Fruit fly (Drosophila melanogaster) whole organism, adult: ENCODE data around the gene CG10638.

Source experiments
- CG11617 ChIP-seq: fragments of 200-800 bp; sonication (Bioruptor generic); optimal IDR thresholded peaks from 2 replicates; lab custom pipeline; 2017; ENCODE audit warnings: mild to moderate bottlenecking, missing biosample characterization, missing genetic modification reagents, missing genetic modification characterization
- CG12768 ChIP-seq: fragments of 200-800 bp; sonication (Bioruptor generic); optimal IDR thresholded peaks from 2 replicates; lab custom pipeline; 2017; ENCODE audit warnings: missing biosample characterization, missing genetic modification characterization, mild to moderate bottlenecking, moderate library complexity, missing genetic modification reagents
- CG14711 ChIP-seq: fragments of 200-800 bp; sonication (Bioruptor generic); optimal IDR thresholded peaks from 2 replicates; lab custom pipeline; 2018; ENCODE audit warnings: missing biosample characterization, mild to moderate bottlenecking, missing genetic modification characterization, moderate library complexity
- CG1620 ChIP-seq: fragments of 200-800 bp; sonication (Bioruptor generic); optimal IDR thresholded peaks from 2 replicates; lab custom pipeline; 2016; ENCODE audit warnings: missing biosample characterization, missing genetic modification characterization
- CG33017 ChIP-seq: fragments of 200-800 bp; sonication (Bioruptor generic); optimal IDR thresholded peaks from 2 replicates; lab custom pipeline; 2018; ENCODE audit warnings: missing biosample characterization, mild to moderate bottlenecking, missing genetic modification characterization, moderate library complexity
- CG5204 ChIP-seq: fragments of 200-800 bp; sonication (Bioruptor generic); optimal IDR thresholded peaks from 2 replicates; lab custom pipeline; 2016; ENCODE audit warnings: missing biosample characterization, missing genetic modification characterization
- CG7045 ChIP-seq: fragments of 200-800 bp; sonication (Bioruptor generic); optimal IDR thresholded peaks from 2 replicates; lab custom pipeline; 2017; ENCODE audit warnings: missing biosample characterization, mild to moderate bottlenecking, missing genetic modification characterization
- CG7101 ChIP-seq: fragments of 200-800 bp; sonication (Bioruptor generic); optimal IDR thresholded peaks from 2 replicates; lab custom pipeline; 2018; ENCODE audit warnings: missing biosample characterization, mild to moderate bottlenecking, missing genetic modification characterization, moderate library complexity
- Clk ChIP-seq: fragments of 200-800 bp; sonication (Bioruptor generic); optimal IDR thresholded peaks from 2 replicates; lab custom pipeline; 2017; ENCODE audit warnings: missing biosample characterization, missing genetic modification characterization
- Crg-1 ChIP-seq: fragments of 200-800 bp; sonication (Bioruptor generic); optimal IDR thresholded peaks from 2 replicates; lab custom pipeline; 2016; ENCODE audit warnings: missing biosample characterization, missing genetic modification characterization
- Hr96 ChIP-seq: fragments of 200-800 bp; sonication (Bioruptor generic); optimal IDR thresholded peaks from 2 replicates; lab custom pipeline; 2016; ENCODE audit warnings: missing biosample characterization, missing genetic modification characterization
- Mnt ChIP-seq: fragments of 200-800 bp; sonication (Bioruptor generic); optimal IDR thresholded peaks from 2 replicates; lab custom pipeline; 2016; ENCODE audit warnings: missing biosample characterization, mild to moderate bottlenecking, missing genetic modification characterization
- bab1 ChIP-seq: fragments of 200-800 bp; sonication (Bioruptor generic); optimal IDR thresholded peaks from 3 replicates; lab custom pipeline; 2019; ENCODE audit warnings: missing biosample characterization, mild to moderate bottlenecking, missing genetic modification characterization, moderate library complexity
- cic ChIP-seq: fragments of 200-800 bp; sonication (Bioruptor generic); optimal IDR thresholded peaks from 2 replicates; lab custom pipeline; 2017; ENCODE audit warnings: missing biosample characterization, mild to moderate bottlenecking, missing genetic modification characterization, moderate library complexity
- cnc ChIP-seq, 2 experiments: fragments of >200 bp; optimal IDR thresholded peaks; 2 replicates each; lab custom pipeline; 2017
- kay ChIP-seq: fragments of 200-800 bp; sonication (Bioruptor generic); peaks from one replicate; lab custom pipeline; 2016; ENCODE audit warnings: missing biosample characterization, missing genetic modification characterization, borderline replicate concordance
- ovo ChIP-seq: fragments of 200-800 bp; sonication (Bioruptor generic); optimal IDR thresholded peaks from 2 replicates; lab custom pipeline; 2016; ENCODE audit warnings: missing biosample characterization, missing genetic modification characterization
- pad ChIP-seq: fragments of 200-800 bp; sonication (Bioruptor generic); optimal IDR thresholded peaks from 3 replicates; lab custom pipeline; 2017; ENCODE audit warnings: missing biosample characterization, missing genetic modification characterization, mild to moderate bottlenecking, moderate library complexity, missing genetic modification reagents
- tj ChIP-seq: fragments of 200-800 bp; sonication (Bioruptor generic); optimal IDR thresholded peaks from 3 replicates; lab custom pipeline; 2017; ENCODE audit warnings: missing biosample characterization, mild to moderate bottlenecking, missing genetic modification characterization, moderate library complexity
- toe ChIP-seq: fragments of 200-800 bp; sonication (Bioruptor generic); optimal IDR thresholded peaks from 2 replicates; lab custom pipeline; 2016; ENCODE audit warnings: missing biosample characterization, missing genetic modification characterization

The CG10638 gene

dm6 chr3L:12490418-12491035 is 10.6 kb downstream of the CG10638 start, which contains the start of gene CG10660:
Gene CG10660 (minus strand): TSS chr3L:12490676.
- TF ChIP-seq CG7045 (GFP tag; lab: Kevin White, UChicago) = peak; percentile 88
- peak; percentile 90 for TF ChIP-seq CG12768 (GFP tag; lab: Kevin White, UChicago)
- no peak for TF ChIP-seq ovo (GFP tag; lab: Kevin White, UChicago)
- peak; percentile 94 for TF ChIP-seq CG7101 (tag; lab: Kevin White, UChicago)
- TF ChIP-seq cnc (optimal IDR thresholded peaks at IDR 0.05; lab: Kevin White, UChicago) = no peak
- TF ChIP-seq kay (GFP tag; lab: Kevin White, UChicago) = peak; percentile 95
- peak; percentile 54 for TF ChIP-seq CG1620 (GFP tag; lab: Kevin White, UChicago)
- TF ChIP-seq pad (GFP tag; lab: Kevin White, UChicago) = peak; percentile 58
- TF ChIP-seq Mnt (GFP tag; lab: Kevin White, UChicago) = peak; percentile 68
- peak; percentile 96 for TF ChIP-seq CG33017 (tag; lab: Kevin White, UChicago)
- TF ChIP-seq toe = peak; percentile 58
- peak; percentile 47 for TF ChIP-seq cic (GFP tag; lab: Kevin White, UChicago)
- peak; percentile 66 for TF ChIP-seq tj (GFP tag; lab: Kevin White, UChicago)
- TF ChIP-seq Crg-1 (GFP tag; lab: Kevin White, UChicago) = peak; percentile 56
- peak; percentile 89 for TF ChIP-seq CG14711 (tag; lab: Kevin White, UChicago)
- peak; percentile 74 for TF ChIP-seq Clk
- TF ChIP-seq CG5204 (GFP tag; lab: Kevin White, UChicago) = peak; percentile 89
- peak; percentile 88 for TF ChIP-seq bab1 (GFP tag; lab: Kevin White, UChicago)
- peak; percentile 64 for TF ChIP-seq Hr96 (GFP tag; lab: Kevin White, UChicago)
- peak; percentile 86 for TF ChIP-seq CG11617 (GFP tag; lab: Kevin White, UChicago)

DNA sequence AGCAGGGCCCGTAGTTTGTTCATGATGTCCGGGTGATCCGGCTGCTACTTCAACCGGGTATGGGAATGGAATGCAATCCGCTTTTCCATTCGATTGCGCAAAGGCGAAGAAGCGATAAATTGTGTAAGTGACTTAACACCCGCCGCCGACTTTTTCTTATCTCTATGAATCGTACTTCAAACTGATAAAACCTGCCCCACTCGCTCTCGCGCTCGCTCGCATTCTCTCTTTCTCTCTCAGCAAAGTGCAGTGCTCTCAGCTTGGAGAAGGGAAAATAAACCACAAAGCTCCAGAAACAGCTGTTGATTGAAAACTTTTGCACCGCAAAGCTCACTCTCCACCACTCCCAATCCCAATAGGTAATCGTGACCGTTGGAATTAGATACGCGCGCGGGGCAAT is 11.2 kb downstream of the CG10638 start:
- no peak for TF ChIP-seq CG7045 (GFP tag; lab: Kevin White, UChicago)
- TF ChIP-seq CG7101 (tag; lab: Kevin White, UChicago) = no peak
- TF ChIP-seq kay (GFP tag; lab: Kevin White, UChicago) = no peak
- no peak for TF ChIP-seq CG5204 (GFP tag; lab: Kevin White, UChicago)
- TF ChIP-seq ovo (GFP tag; lab: Kevin White, UChicago) = no peak
- no peak for TF ChIP-seq cic (GFP tag; lab: Kevin White, UChicago)
- no peak for TF ChIP-seq bab1 (GFP tag; lab: Kevin White, UChicago)

DNA sequence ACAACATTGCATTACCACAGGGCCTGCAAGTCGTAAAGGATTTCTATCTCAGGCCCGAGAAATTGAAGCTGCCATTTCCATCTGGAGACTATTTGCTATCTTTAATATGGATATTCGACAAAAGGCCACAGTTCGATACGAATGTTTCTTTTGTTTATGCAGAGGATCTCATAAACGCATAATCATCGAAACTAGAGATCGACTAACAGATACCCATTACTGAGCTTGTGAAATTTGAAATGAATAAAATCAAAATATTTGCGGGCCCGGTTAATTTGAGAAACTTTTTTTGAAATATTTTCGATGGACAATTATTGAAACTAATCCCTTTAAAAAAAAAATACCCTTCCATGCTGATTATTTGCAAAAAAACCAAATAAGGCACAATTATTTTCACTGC is 14.9 kb downstream of the CG10638 start:
- TF ChIP-seq tj (GFP tag; lab: Kevin White, UChicago) = no peak
- no peak for TF ChIP-seq pad (GFP tag; lab: Kevin White, UChicago)
- no peak for TF ChIP-seq Clk
- no peak for TF ChIP-seq CG5204 (GFP tag; lab: Kevin White, UChicago)
- TF ChIP-seq ovo (GFP tag; lab: Kevin White, UChicago) = no peak
- no peak for TF ChIP-seq cic (GFP tag; lab: Kevin White, UChicago)
- no peak for TF ChIP-seq CG1620 (GFP tag; lab: Kevin White, UChicago)
- no peak for TF ChIP-seq CG11617 (GFP tag; lab: Kevin White, UChicago)
- no peak for TF ChIP-seq CG7101 (tag; lab: Kevin White, UChicago)
- no peak for TF ChIP-seq Crg-1 (GFP tag; lab: Kevin White, UChicago)
- no peak for TF ChIP-seq CG33017 (tag; lab: Kevin White, UChicago)
- no peak for TF ChIP-seq kay (GFP tag; lab: Kevin White, UChicago)
- no peak for TF ChIP-seq CG7045 (GFP tag; lab: Kevin White, UChicago)
- no peak for TF ChIP-seq Mnt (GFP tag; lab: Kevin White, UChicago)
- no peak for TF ChIP-seq bab1 (GFP tag; lab: Kevin White, UChicago)
- TF ChIP-seq toe = no peak
- no peak for TF ChIP-seq Hr96 (GFP tag; lab: Kevin White, UChicago)

DNA sequence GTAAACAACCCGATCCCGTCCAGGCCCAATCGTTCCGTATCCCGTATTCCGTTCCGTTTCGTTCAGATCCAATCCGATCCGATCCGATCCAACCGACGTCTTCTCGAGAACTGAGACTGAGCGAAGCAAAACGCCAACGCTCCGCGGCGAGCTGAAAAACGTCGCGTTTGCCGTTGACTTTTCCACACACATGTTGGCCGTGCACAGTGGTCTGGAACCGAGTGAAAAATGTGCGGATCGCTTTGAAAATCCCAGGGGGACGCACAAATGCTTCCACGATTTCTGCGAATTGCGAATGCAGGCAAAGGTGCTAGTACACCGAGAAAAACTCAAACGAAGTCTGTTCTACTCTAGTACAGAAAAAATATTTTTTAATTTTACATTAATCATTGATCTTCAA is 16.2 kb downstream of the CG10638 start, which contains the start of gene CG10663:
Gene CG10663 (minus strand): TSS at position 88 of the 400 bp plus-strand sequence.
- TF ChIP-seq CG14711 (tag; lab: Kevin White, UChicago) = no peak

DNA sequence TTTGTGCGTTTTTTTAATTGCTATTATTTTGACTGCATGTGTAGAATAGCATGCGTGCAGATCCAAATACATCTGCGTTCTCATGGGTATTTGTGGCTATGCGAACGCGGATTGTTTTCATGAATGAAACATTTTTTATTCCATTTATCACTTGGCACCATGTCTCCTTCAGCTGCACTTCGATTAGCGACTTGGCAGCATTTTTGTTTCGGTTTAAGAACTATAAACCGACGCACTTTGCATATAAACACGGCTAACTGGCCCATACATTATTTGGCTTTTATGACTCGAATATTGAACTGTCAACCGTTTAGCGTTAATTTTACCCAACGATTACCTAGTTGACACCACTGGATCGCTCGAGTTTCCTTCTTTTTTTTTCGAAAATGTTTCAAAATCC is 16.6 kb downstream of the CG10638 start:
- TF ChIP-seq CG7045 (GFP tag; lab: Kevin White, UChicago) (no peak), cic (GFP tag; lab: Kevin White, UChicago) (no peak), CG33017 (tag; lab: Kevin White, UChicago) (no peak), pad (GFP tag; lab: Kevin White, UChicago) (no peak), tj (GFP tag; lab: Kevin White, UChicago) (no peak), ovo (GFP tag; lab: Kevin White, UChicago) (no peak), Crg-1 (GFP tag; lab: Kevin White, UChicago) (no peak), Mnt (GFP tag; lab: Kevin White, UChicago) (no peak), CG1620 (GFP tag; lab: Kevin White, UChicago) (no peak), kay (GFP tag; lab: Kevin White, UChicago) (no peak), cnc (optimal IDR thresholded peaks at IDR 0.05; lab: Kevin White, UChicago) (no peak), Hr96 (GFP tag; lab: Kevin White, UChicago) (no peak), Clk (no peak), bab1 (GFP tag; lab: Kevin White, UChicago) (no peak), CG12768 (GFP tag; lab: Kevin White, UChicago) (no peak)

DNA sequence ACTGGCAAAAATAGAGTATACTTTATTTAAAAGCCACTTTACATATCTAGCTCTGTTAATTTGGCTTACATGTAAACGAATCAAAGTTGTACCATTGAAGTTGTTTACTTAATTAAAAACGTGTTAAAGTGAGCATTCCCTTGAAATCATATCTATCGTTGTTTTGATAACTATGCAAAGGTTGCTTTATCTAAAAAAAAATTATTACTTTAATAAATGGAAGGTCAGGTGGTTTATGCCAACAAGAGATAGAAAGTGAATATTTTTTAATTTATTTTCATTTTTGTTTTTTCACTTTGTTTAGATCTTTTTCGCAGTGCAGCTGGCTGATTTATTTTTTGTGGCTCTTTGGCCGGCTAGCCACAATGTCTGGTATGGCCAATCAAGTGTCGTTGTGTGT is 18.2 kb downstream of the CG10638 start:
- TF ChIP-seq bab1 (GFP tag; lab: Kevin White, UChicago) (peak; percentile 19), Crg-1 (GFP tag; lab: Kevin White, UChicago) (no peak), kay (GFP tag; lab: Kevin White, UChicago) (peak; percentile 21)
